Worm (Caenorhabditis elegans): ENCODE data around the gene W04G3.10.

Gene W04G3.10

ce11 chrX:11032412-11032811, 45.6 kb downstream of the W04G3.10 start:
- no peak for TF ChIP-seq unc-39 (tag; optimal IDR thresholded peaks at IDR 0.05)
- TF ChIP-seq egl-5 (tag; optimal IDR thresholded peaks at IDR 0.05): peak; percentile 96

ce11 chrX:11031869-11032268, 46.2 kb downstream of the W04G3.10 start:
- TF ChIP-seq nfya-1 (tag; optimal IDR thresholded peaks at IDR 0.05; ENCODE audit: insufficient read depth) (no peak), ceh-16 (tag; optimal IDR thresholded peaks at IDR 0.05) (no peak), nhr-23 (tag; optimal IDR thresholded peaks at IDR 0.05) (no peak), zag-1 (tag; optimal IDR thresholded peaks at IDR 0.05) (no peak), nhr-77 (tag; optimal IDR thresholded peaks at IDR 0.05) (no peak), skn-1 (tag; optimal IDR thresholded peaks at IDR 0.05) (no peak), pha-4 (tag; optimal IDR thresholded peaks at IDR 0.05) (no peak), ztf-11 (tag; optimal IDR thresholded peaks at IDR 0.05) (no peak), fkh-10 (GFP tag; optimal IDR thresholded peaks at IDR 0.05) (no peak), mdl-1 (tag; optimal IDR thresholded peaks at IDR 0.05) (no peak), egl-27 (tag; optimal IDR thresholded peaks at IDR 0.05) (no peak), nhr-67 (tag; optimal IDR thresholded peaks at IDR 0.05) (no peak), ZK546.5 (tag; optimal IDR thresholded peaks at IDR 0.05) (no peak), lin-39 (tag; optimal IDR thresholded peaks at IDR 0.05) (no peak), ama-1 (optimal IDR thresholded peaks at IDR 0.05) (no peak), nhr-25 (tag; optimal IDR thresholded peaks at IDR 0.05) (no peak), aly-2 (tag; optimal IDR thresholded peaks at IDR 0.05) (no peak), nhr-76 (tag; optimal IDR thresholded peaks at IDR 0.05) (no peak), daf-12 (tag; optimal IDR thresholded peaks at IDR 0.05) (no peak), tbx-2 (tag; optimal IDR thresholded peaks at IDR 0.05) (no peak)

ce11 chrX:11031047-11031695, 46.9 kb downstream of the W04G3.10 start:
- TF ChIP-seq ztf-11 (tag; optimal IDR thresholded peaks at IDR 0.05): no peak
- TF ChIP-seq aly-2 (tag; optimal IDR thresholded peaks at IDR 0.05): no peak
- peak; percentile 49 for TF ChIP-seq nhr-67 (tag; optimal IDR thresholded peaks at IDR 0.05)
- peak; percentile 79 for TF ChIP-seq lsy-12 (tag; optimal IDR thresholded peaks at IDR 0.05)
- peak in 2 of 3 experiments; percentile 2 to 3 for TF ChIP-seq elt-3 (tag; optimal IDR thresholded peaks at IDR 0.05)
- peak; percentile 88 for TF ChIP-seq nhr-43 (tag; optimal IDR thresholded peaks at IDR 0.05; ENCODE audit: poor library complexity, severe bottlenecking)
- TF ChIP-seq eor-1 (tag; optimal IDR thresholded peaks at IDR 0.05): no peak
- TF ChIP-seq ceh-82 (tag; optimal IDR thresholded peaks at IDR 0.05): peak; percentile 51
- TF ChIP-seq R02D3.7 (tag; optimal IDR thresholded peaks at IDR 0.05): peak; percentile 50
- TF ChIP-seq nhr-12 (tag; optimal IDR thresholded peaks at IDR 0.05): no peak
- peak; percentile 95 for TF ChIP-seq egl-5 (tag; optimal IDR thresholded peaks at IDR 0.05)
- TF ChIP-seq fkh-2 (tag; optimal IDR thresholded peaks at IDR 0.05): no peak
- no peak for TF ChIP-seq ceh-16 (tag; optimal IDR thresholded peaks at IDR 0.05)
- TF ChIP-seq mdl-1 (tag; optimal IDR thresholded peaks at IDR 0.05): peak; percentile 56
- no peak for TF ChIP-seq fos-1 (tag; optimal IDR thresholded peaks at IDR 0.05)
- no peak for TF ChIP-seq daf-12 (tag; optimal IDR thresholded peaks at IDR 0.05)
- TF ChIP-seq ceh-9 (tag; optimal IDR thresholded peaks at IDR 0.05): no peak
- TF ChIP-seq nhr-11 (tag; optimal IDR thresholded peaks at IDR 0.05): peak; percentile 67
- peak; percentile 19 for TF ChIP-seq nhr-76 (tag; optimal IDR thresholded peaks at IDR 0.05)
- TF ChIP-seq jun-1 (tag; optimal IDR thresholded peaks at IDR 0.05): peak; percentile 89
- TF ChIP-seq elt-1 (tag; optimal IDR thresholded peaks at IDR 0.05): peak; percentile 47
- TF ChIP-seq sea-2 (GFP tag; optimal IDR thresholded peaks at IDR 0.05): no peak
- TF ChIP-seq lin-15B (tag; optimal IDR thresholded peaks at IDR 0.05): peak; percentile 50
- TF ChIP-seq nfya-1 (tag; optimal IDR thresholded peaks at IDR 0.05; ENCODE audit: insufficient read depth): peak; percentile 87
- TF ChIP-seq skn-1 (tag; optimal IDR thresholded peaks at IDR 0.05): peak; percentile 51
- peak; percentile 76 for TF ChIP-seq egl-27 (tag; optimal IDR thresholded peaks at IDR 0.05)
- peak; percentile 47 for TF ChIP-seq lin-39 (tag; optimal IDR thresholded peaks at IDR 0.05)
- no peak for TF ChIP-seq pqm-1 (tag; optimal IDR thresholded peaks at IDR 0.05)
- peak; percentile 73 for TF ChIP-seq unc-62 (GFP tag; optimal IDR thresholded peaks at IDR 0.05)
- TF ChIP-seq nhr-23 (tag; optimal IDR thresholded peaks at IDR 0.05): peak; percentile 85
- TF ChIP-seq nhr-25 (tag; optimal IDR thresholded peaks at IDR 0.05): peak; percentile 94
- no peak for TF ChIP-seq unc-39 (tag; optimal IDR thresholded peaks at IDR 0.05)
- peak; percentile 15 for TF ChIP-seq nhr-237 (tag; optimal IDR thresholded peaks at IDR 0.05)
- TF ChIP-seq mml-1 (tag; optimal IDR thresholded peaks at IDR 0.05): no peak
- peak; percentile 99 for TF ChIP-seq hmg-11 (tag; optimal IDR thresholded peaks at IDR 0.05)
- TF ChIP-seq snpc-4 (tag; optimal IDR thresholded peaks at IDR 0.05): peak; percentile 5
- peak; percentile 0 for TF ChIP-seq fkh-10 (GFP tag; optimal IDR thresholded peaks at IDR 0.05)
- no peak for TF ChIP-seq ZK546.5 (tag; optimal IDR thresholded peaks at IDR 0.05)
- TF ChIP-seq zag-1 (tag; optimal IDR thresholded peaks at IDR 0.05): peak; percentile 73
- TF ChIP-seq nhr-28 (tag; optimal IDR thresholded peaks at IDR 0.05): no peak
- peak; percentile 74 for TF ChIP-seq elt-2 (tag; optimal IDR thresholded peaks at IDR 0.05)
- no peak for TF ChIP-seq nhr-77 (tag; optimal IDR thresholded peaks at IDR 0.05)
- TF ChIP-seq ceh-28 (tag; optimal IDR thresholded peaks at IDR 0.05): peak; percentile 82
- TF ChIP-seq tbx-2 (tag; optimal IDR thresholded peaks at IDR 0.05): peak; percentile 90
- TF ChIP-seq ztf-4 (tag; optimal IDR thresholded peaks at IDR 0.05): peak; percentile 44

All from whole organism, L3 larva.